Fruit fly (Drosophila melanogaster) whole organism, embryonic: ENCODE data around the gene AnxB9.

Source experiments
- Antp ChIP-seq: fragments of 200-800 bp; sonication (Bioruptor generic); optimal IDR thresholded peaks from 3 replicates; lab custom pipeline; 2016; ENCODE audit warnings: missing biosample characterization, missing genetic modification characterization
- BEAF-32 ChIP-seq: fragments of 200-800 bp; sonication (Bioruptor generic); optimal IDR thresholded peaks from 3 replicates; lab custom pipeline; 2017; ENCODE audit warnings: missing biosample characterization, missing genetic modification characterization, mild to moderate bottlenecking, moderate library complexity, missing genetic modification reagents
- CG11085 ChIP-seq: fragments of 200-800 bp; sonication (Bioruptor generic); IDR thresholded peaks from 2 replicates; pipeline ENCODE4 v1.3.6; 2022; ENCODE audit warnings: missing biosample characterization, missing genetic modification characterization
- CG11504 ChIP-seq: fragments of 200-800 bp; sonication (Bioruptor generic); optimal IDR thresholded peaks from 3 replicates; lab custom pipeline; 2019; ENCODE audit warnings: missing biosample characterization, mild to moderate bottlenecking, missing genetic modification characterization, moderate library complexity
- CG12071 ChIP-seq: fragments of 200-800 bp; sonication (Bioruptor generic); optimal IDR thresholded peaks from 3 replicates; lab custom pipeline; 2018; ENCODE audit warnings: missing biosample characterization, mild to moderate bottlenecking, missing genetic modification characterization
- CG12104 ChIP-seq: fragments of 200-800 bp; sonication (Bioruptor generic); optimal IDR thresholded peaks from 3 replicates; lab custom pipeline; 2016; ENCODE audit warnings: missing biosample characterization, missing genetic modification characterization
- CG13123 ChIP-seq: fragments of 200-800 bp; sonication (Bioruptor generic); optimal IDR thresholded peaks from 2 replicates; lab custom pipeline; 2016; ENCODE audit warnings: missing biosample characterization, missing genetic modification characterization
- CG13296 ChIP-seq: fragments of 200-800 bp; sonication (Bioruptor generic); optimal IDR thresholded peaks from 3 replicates; lab custom pipeline; 2018; ENCODE audit warnings: missing biosample characterization, mild to moderate bottlenecking, missing genetic modification characterization
- CG14050 ChIP-seq: fragments of 200-800 bp; sonication (Bioruptor generic); IDR thresholded peaks from 3 replicates; pipeline ENCODE4 v1.3.6; 2022; ENCODE audit warnings: missing biosample characterization, missing genetic modification characterization
- CG1647 ChIP-seq: fragments of 200-800 bp; sonication (Bioruptor generic); optimal IDR thresholded peaks from 3 replicates; lab custom pipeline; 2016; ENCODE audit warnings: missing biosample characterization, missing genetic modification characterization
- CG16813 ChIP-seq: fragments of 200-800 bp; sonication (Bioruptor generic); IDR thresholded peaks from 3 replicates; pipeline ENCODE4 v1.3.6; 2022; ENCODE audit warnings: missing biosample characterization, missing genetic modification characterization; ENCODE audit not compliant: partially characterized antibody
- CG17328 ChIP-seq: fragments of 200-800 bp; sonication (Bioruptor generic); IDR thresholded peaks from 2 replicates; pipeline ENCODE4 v1.3.6; 2022; ENCODE audit warnings: missing biosample characterization, missing genetic modification characterization
- CG17361 ChIP-seq: fragments of 200-800 bp; sonication (Bioruptor generic); IDR thresholded peaks from 3 replicates; pipeline ENCODE4 v1.3.6; 2022; ENCODE audit warnings: missing biosample characterization, missing genetic modification characterization
- CG2889 ChIP-seq: fragments of 200-800 bp; sonication (Bioruptor generic); IDR thresholded peaks from 3 replicates; pipeline ENCODE4 v1.3.6; 2022; ENCODE audit warnings: missing biosample characterization, missing genetic modification characterization
- CG31388 ChIP-seq: fragments of 200-800 bp; sonication (Bioruptor generic); optimal IDR thresholded peaks from 2 replicates; lab custom pipeline; 2016; ENCODE audit warnings: missing biosample characterization, missing genetic modification characterization
- CG4424 ChIP-seq: fragments of 200-800 bp; sonication (Bioruptor generic); optimal IDR thresholded peaks from 3 replicates; lab custom pipeline; 2016; ENCODE audit warnings: missing biosample characterization, missing genetic modification characterization
- CG4707 ChIP-seq: fragments of 200-800 bp; sonication (Bioruptor generic); optimal IDR thresholded peaks from 2 replicates; lab custom pipeline; 2018; ENCODE audit warnings: missing biosample characterization, mild to moderate bottlenecking, missing genetic modification characterization, moderate library complexity
- CG5245 ChIP-seq: fragments of 200-800 bp; sonication (Bioruptor generic); optimal IDR thresholded peaks from 3 replicates; lab custom pipeline; 2016; ENCODE audit warnings: missing biosample characterization, missing genetic modification characterization
- CG6813 ChIP-seq: fragments of 200-800 bp; sonication (Bioruptor generic); optimal IDR thresholded peaks from 2 replicates; lab custom pipeline; 2017; ENCODE audit warnings: missing biosample characterization, missing genetic modification characterization, mild to moderate bottlenecking, moderate library complexity, missing genetic modification reagents
- CrebB ChIP-seq: fragments of 200-800 bp; sonication (Bioruptor generic); optimal IDR thresholded peaks from 3 replicates; lab custom pipeline; 2018; ENCODE audit warnings: missing biosample characterization, mild to moderate bottlenecking, missing genetic modification characterization
- Dad ChIP-seq: fragments of 200-800 bp; sonication (Bioruptor generic); optimal IDR thresholded peaks from 3 replicates; lab custom pipeline; 2016; ENCODE audit warnings: missing biosample characterization, missing genetic modification characterization
- Dfd ChIP-seq, 2 experiments: fragments of >200 bp; optimal IDR thresholded peaks; 2 replicates each; lab custom pipeline; 2017; ENCODE audit warnings: missing biosample characterization in 2 of 2, missing genetic modification characterization in 2 of 2
- Dip2 ChIP-seq: fragments of 200-800 bp; sonication (Bioruptor generic); IDR thresholded peaks from 2 replicates; pipeline ENCODE4 v1.3.6; 2022; ENCODE audit warnings: missing biosample characterization, missing genetic modification characterization
- Doc2 ChIP-seq: fragments of 200-800 bp; sonication (Bioruptor generic); IDR thresholded peaks from 2 replicates; pipeline ENCODE4 v1.3.6; 2022; ENCODE audit warnings: missing biosample characterization, missing genetic modification characterization
- Elba2 ChIP-seq: fragments of 200-800 bp; sonication (Bioruptor generic); optimal IDR thresholded peaks from 3 replicates; lab custom pipeline; 2016; ENCODE audit warnings: missing biosample characterization, missing genetic modification characterization
- Lim3 ChIP-seq: fragments of 200-800 bp; sonication (Bioruptor generic); IDR thresholded peaks from 2 replicates; pipeline ENCODE4 v1.3.6; 2022; ENCODE audit warnings: missing biosample characterization, missing genetic modification characterization
- MBD-R2 ChIP-seq: fragments of 200-800 bp; sonication (Bioruptor generic); IDR thresholded peaks from 2 replicates; pipeline ENCODE4 v1.3.6; 2022; ENCODE audit warnings: missing biosample characterization, missing genetic modification characterization
- NfI ChIP-seq: fragments of 200-800 bp; sonication (Bioruptor generic); optimal IDR thresholded peaks from 3 replicates; lab custom pipeline; 2018; ENCODE audit warnings: missing biosample characterization, mild to moderate bottlenecking, missing genetic modification characterization, moderate library complexity
- Poxn ChIP-seq: fragments of 200-800 bp; sonication (Bioruptor generic); IDR thresholded peaks from 2 replicates; pipeline ENCODE4 v1.3.6; 2022; ENCODE audit warnings: missing biosample characterization, missing genetic modification characterization
- Ptx1 ChIP-seq: fragments of 200-800 bp; sonication (Bioruptor generic); IDR thresholded peaks from 2 replicates; pipeline ENCODE4 v1.3.6; 2022; ENCODE audit warnings: missing biosample characterization, missing genetic modification characterization
- Six4 ChIP-seq: fragments of 200-800 bp; sonication (Bioruptor generic); optimal IDR thresholded peaks from 2 replicates; lab custom pipeline; 2016; ENCODE audit warnings: missing biosample characterization, missing genetic modification characterization
- ac ChIP-seq: fragments of 200-800 bp; sonication (Bioruptor generic); optimal IDR thresholded peaks from 3 replicates; lab custom pipeline; 2017; ENCODE audit warnings: missing biosample characterization, mild to moderate bottlenecking, missing genetic modification characterization
- aop ChIP-seq: fragments of 200-800 bp; sonication (Bioruptor generic); IDR thresholded peaks from 2 replicates; pipeline ENCODE4 v1.3.6; 2022; ENCODE audit warnings: missing biosample characterization, missing genetic modification characterization
- bbx ChIP-seq: fragments of 200-800 bp; sonication (Bioruptor generic); IDR thresholded peaks from 2 replicates; pipeline ENCODE4 v1.3.6; 2022; ENCODE audit warnings: missing biosample characterization, missing genetic modification characterization; ENCODE audit not compliant: partially characterized antibody
- bcd ChIP-seq: fragments of 200-800 bp; sonication (Bioruptor generic); optimal IDR thresholded peaks from 2 replicates; lab custom pipeline; 2017; ENCODE audit warnings: missing biosample characterization, mild to moderate bottlenecking, missing genetic modification characterization
- bigmax ChIP-seq: fragments of 200-800 bp; sonication (Bioruptor generic); optimal IDR thresholded peaks from 2 replicates; lab custom pipeline; 2018; ENCODE audit warnings: missing biosample characterization, mild to moderate bottlenecking, missing genetic modification characterization
- bowl ChIP-seq: fragments of 200-800 bp; sonication (Bioruptor generic); IDR thresholded peaks from 2 replicates; pipeline ENCODE4 v1.3.6; 2022; ENCODE audit warnings: missing biosample characterization, missing genetic modification characterization
- dimm ChIP-seq: fragments of 200-800 bp; sonication (Bioruptor generic); IDR thresholded peaks from 2 replicates; pipeline ENCODE4 v1.3.6; 2022; ENCODE audit warnings: missing biosample characterization, missing genetic modification characterization
- esg ChIP-seq: fragments of 200-800 bp; sonication (Bioruptor generic); conservative IDR thresholded peaks from 2 replicates; pipeline ENCODE4 v1.3.6; 2022; ENCODE audit warnings: missing biosample characterization, missing genetic modification characterization
- gcm2 ChIP-seq: fragments of 200-800 bp; sonication (Bioruptor generic); optimal IDR thresholded peaks from 2 replicates; lab custom pipeline; 2016; ENCODE audit warnings: missing biosample characterization, missing genetic modification characterization
- gsb ChIP-seq: fragments of 200-800 bp; sonication (Bioruptor generic); IDR thresholded peaks from 2 replicates; pipeline ENCODE4 v1.3.6; 2022; ENCODE audit warnings: missing biosample characterization, missing genetic modification characterization
- hb ChIP-seq: fragments of 200-800 bp; sonication (Bioruptor generic); IDR thresholded peaks from 3 replicates; pipeline ENCODE4 v1.3.6; 2022; ENCODE audit warnings: missing biosample characterization, missing genetic modification characterization; ENCODE audit not compliant: partially characterized antibody
- org-1 ChIP-seq: fragments of 200-800 bp; sonication (Bioruptor generic); optimal IDR thresholded peaks from 2 replicates; lab custom pipeline; 2017; ENCODE audit warnings: missing biosample characterization, missing genetic modification characterization
- run ChIP-seq: fragments of 200-800 bp; sonication (Bioruptor generic); optimal IDR thresholded peaks from 3 replicates; lab custom pipeline; 2018; ENCODE audit warnings: missing biosample characterization, mild to moderate bottlenecking, missing genetic modification characterization
- salm ChIP-seq: fragments of 200-800 bp; sonication (Bioruptor generic); optimal IDR thresholded peaks from 2 replicates; lab custom pipeline; 2018; ENCODE audit warnings: missing biosample characterization, mild to moderate bottlenecking, missing genetic modification characterization
- sima ChIP-seq: fragments of 200-800 bp; sonication (Bioruptor generic); optimal IDR thresholded peaks from 2 replicates; lab custom pipeline; 2016; ENCODE audit warnings: missing biosample characterization, missing genetic modification characterization
- stc ChIP-seq: fragments of 200-800 bp; sonication (Bioruptor generic); IDR thresholded peaks from 2 replicates; pipeline ENCODE4 v1.3.6; 2022; ENCODE audit warnings: missing biosample characterization, missing genetic modification characterization
- tin ChIP-seq: fragments of 200-800 bp; sonication (Bioruptor generic); optimal IDR thresholded peaks from 3 replicates; lab custom pipeline; 2016; ENCODE audit warnings: missing biosample characterization, missing genetic modification characterization
- toy ChIP-seq: fragments of 200-800 bp; sonication (Bioruptor generic); IDR thresholded peaks from 2 replicates; pipeline ENCODE4 v1.3.6; 2022; ENCODE audit warnings: missing biosample characterization, missing genetic modification characterization
- unpg ChIP-seq: fragments of 200-800 bp; sonication (Bioruptor generic); optimal IDR thresholded peaks from 3 replicates; lab custom pipeline; 2018; ENCODE audit warnings: missing biosample characterization, mild to moderate bottlenecking, missing genetic modification characterization, moderate library complexity
- vnd ChIP-seq: fragments of 200-800 bp; sonication (Bioruptor generic); IDR thresholded peaks from 3 replicates; pipeline ENCODE4 v1.3.6; 2022; ENCODE audit warnings: missing biosample characterization, missing genetic modification characterization; ENCODE audit not compliant: partially characterized antibody

The AnxB9 gene

dm6 chr3R:21017464-21018080, 47.5 kb upstream of the AnxB9 start, which contains the start of gene Rlip (continued):
- TF ChIP-seq bcd (GFP tag; lab: Kevin White, UChicago) (peak; percentile 55), dimm (GFP tag; lab: Robert Waterston, UW) (no peak), stc (no peak), Doc2 (GFP tag; lab: Robert Waterston, UW) (no peak), bowl (GFP tag; lab: Robert Waterston, UW) (no peak), salm (no peak), Dip2 (GFP tag; lab: Robert Waterston, UW) (no peak), Antp (GFP tag; lab: Kevin White, UChicago) (peak; percentile 60), Ptx1 (GFP tag; lab: Robert Waterston, UW) (peak; percentile 34; the same call in 1 of the 2 replicates), esg (GFP tag; lab: Robert Waterston, UW) (peak; percentile 41; the same call in 1 of the 2 replicates), ac (no peak), NfI (GFP tag; lab: Kevin White, UChicago) (peak; percentile 46), CG6813 (GFP tag; lab: Kevin White, UChicago) (no peak), CG4424 (peak; percentile 47), hb (GFP tag; lab: Robert Waterston, UW) (no peak), gcm2 (GFP tag; lab: Kevin White, UChicago) (no peak), gsb (no peak), CG13296 (GFP tag; lab: Kevin White, UChicago) (peak; percentile 15), CG31388 (GFP tag; lab: Kevin White, UChicago) (no peak), CG16813 (GFP tag; lab: Robert Waterston, UW) (peak; percentile 62), vnd (no peak), CG4707 (no peak), tin (GFP tag; lab: Kevin White, UChicago) (peak; percentile 65), CrebB (no peak), Elba2 (GFP tag; lab: Kevin White, UChicago) (no peak), CG5245 (GFP tag; lab: Kevin White, UChicago) (peak; percentile 53), unpg (GFP tag; lab: Kevin White, UChicago) (no peak), CG17361 (GFP tag; lab: Robert Waterston, UW) (peak; percentile 43; the same call in 1 of the 3 replicates), CG11085 (0 out of 2 replicates have a peak, but pooled peaks have one; percentile 42), CG1647 (GFP tag; lab: Kevin White, UChicago) (peak; percentile 53), bbx (GFP tag; lab: Robert Waterston, UW) (peak; percentile 67; the same call in 1 of the 2 replicates), Dfd (GFP tag; optimal IDR thresholded peaks at IDR 0.05; lab: Kevin White, UChicago) (no peak), toy (GFP tag; lab: Robert Waterston, UW) (no peak), sima (no peak), CG12071 (no peak), bigmax (GFP tag; lab: Kevin White, UChicago) (no peak), CG17328 (GFP tag; lab: Robert Waterston, UW) (no peak), Lim3 (GFP tag; lab: Robert Waterston, UW) (no peak), org-1 (GFP tag; lab: Kevin White, UChicago) (no peak), CG11504 (tag; lab: Kevin White, UChicago) (peak; percentile 62), Six4 (GFP tag; lab: Kevin White, UChicago) (peak; percentile 12), CG13123 (GFP tag; lab: Kevin White, UChicago) (no peak), CG14050 (no peak), aop (GFP tag; lab: Robert Waterston, UW) (peak; percentile 64; the same call in 1 of the 2 replicates), CG12104 (GFP tag; lab: Kevin White, UChicago) (no peak), Dad (peak; percentile 45), CG2889 (GFP tag; lab: Robert Waterston, UW) (no peak), BEAF-32 (peak; percentile 46), MBD-R2 (peak; percentile 93), Poxn (no peak), run (tag; lab: Kevin White, UChicago) (no peak)
